Fruit fly (Drosophila melanogaster) whole organism, embryonic: ENCODE results near the gene Stt3B.

Experiments
- BEAF-32 ChIP-seq: fragments of 200-800 bp; sonication (Bioruptor generic); optimal IDR thresholded peaks from 3 replicates; lab custom pipeline; 2017; ENCODE audit warnings: missing biosample characterization, missing genetic modification characterization, mild to moderate bottlenecking, moderate library complexity, missing genetic modification reagents
- Bgb ChIP-seq: fragments of 200-800 bp; sonication (Bioruptor generic); IDR thresholded peaks from 2 replicates; pipeline ENCODE4 v1.3.6; 2022; ENCODE audit warnings: missing biosample characterization, missing genetic modification characterization; ENCODE audit not compliant: partially characterized antibody
- CG10565 ChIP-seq: fragments of 200-800 bp; sonication (Bioruptor generic); optimal IDR thresholded peaks from 3 replicates; lab custom pipeline; 2016; ENCODE audit warnings: missing biosample characterization, mild to moderate bottlenecking, missing genetic modification characterization
- CG10654 ChIP-seq: fragments of 200-800 bp; sonication (Bioruptor generic); optimal IDR thresholded peaks from 2 replicates; lab custom pipeline; 2016; ENCODE audit warnings: missing biosample characterization, missing genetic modification characterization
- CG12942 ChIP-seq: fragments of 200-800 bp; sonication (Bioruptor generic); optimal IDR thresholded peaks from 3 replicates; lab custom pipeline; 2016; ENCODE audit warnings: missing biosample characterization, missing genetic modification characterization
- CG15011 ChIP-seq: fragments of 200-800 bp; sonication (Bioruptor generic); optimal IDR thresholded peaks from 3 replicates; lab custom pipeline; 2018; ENCODE audit warnings: missing biosample characterization, mild to moderate bottlenecking, missing genetic modification characterization
- CG2712 ChIP-seq: fragments of 200-800 bp; optimal IDR thresholded peaks from 3 replicates; lab custom pipeline; 2019; ENCODE audit warnings: missing biosample characterization, mild to moderate bottlenecking, missing genetic modification characterization, moderate library complexity
- CG32767 ChIP-seq: fragments of 200-800 bp; sonication (Bioruptor generic); IDR thresholded peaks from 2 replicates; pipeline ENCODE4 v1.3.6; 2022; ENCODE audit warnings: missing biosample characterization, missing genetic modification characterization
- CG4404 ChIP-seq: fragments of 200-800 bp; sonication (Bioruptor generic); IDR thresholded peaks from 2 replicates; pipeline ENCODE4 v1.3.6; 2022; ENCODE audit warnings: missing biosample characterization, missing genetic modification characterization
- CG4617 ChIP-seq: fragments of 200-800 bp; sonication (Bioruptor generic); optimal IDR thresholded peaks from 3 replicates; lab custom pipeline; 2016; ENCODE audit warnings: missing biosample characterization, missing genetic modification characterization, borderline replicate concordance
- CG4730 ChIP-seq: fragments of 200-800 bp; sonication (Bioruptor generic); IDR thresholded peaks from 2 replicates; pipeline ENCODE4 v1.3.6; 2022; ENCODE audit warnings: missing biosample characterization, missing genetic modification characterization
- CG7372 ChIP-seq: fragments of 200-800 bp; sonication (Bioruptor generic); IDR thresholded peaks from 2 replicates; pipeline ENCODE4 v1.3.6; 2022; ENCODE audit warnings: missing biosample characterization, missing genetic modification characterization
- CG7556 ChIP-seq: fragments of 200-800 bp; sonication (Bioruptor generic); optimal IDR thresholded peaks from 2 replicates; lab custom pipeline; 2017; ENCODE audit warnings: missing biosample characterization, mild to moderate bottlenecking, missing genetic modification characterization
- CG8290 ChIP-seq, 3 experiments: fragments of 200-800 bp; sonication (Bioruptor generic); optimal IDR thresholded peaks; 2 replicates each; lab custom pipeline; 2016 to 2019; ENCODE audit warnings: missing biosample characterization in 3 of 3, missing genetic modification characterization in 3 of 3, mild to moderate bottlenecking in 2 of 3, moderate library complexity in 1 of 3
- CG8765 ChIP-seq: fragments of 200-800 bp; sonication (Bioruptor generic); IDR thresholded peaks from 2 replicates; pipeline ENCODE4 v1.3.6; 2022; ENCODE audit warnings: missing biosample characterization, missing genetic modification characterization
- CG8924 ChIP-seq: fragments of 200-800 bp; optimal IDR thresholded peaks from 3 replicates; lab custom pipeline; 2019; ENCODE audit warnings: missing biosample characterization, mild to moderate bottlenecking, missing genetic modification characterization, moderate library complexity
- CoRest ChIP-seq: fragments of 200-800 bp; sonication (Bioruptor generic); optimal IDR thresholded peaks from 3 replicates; lab custom pipeline; 2018; ENCODE audit warnings: missing biosample characterization, mild to moderate bottlenecking, missing genetic modification characterization, moderate library complexity
- Dip3 ChIP-seq: fragments of 200-800 bp; sonication (Bioruptor generic); optimal IDR thresholded peaks from 3 replicates; lab custom pipeline; 2016; ENCODE audit warnings: missing biosample characterization, missing genetic modification characterization
- Doc3 ChIP-seq: fragments of 200-800 bp; sonication (Bioruptor generic); IDR thresholded peaks from 3 replicates; pipeline ENCODE4 v1.3.6; 2022; ENCODE audit warnings: missing biosample characterization, missing genetic modification characterization; ENCODE audit not compliant: partially characterized antibody
- Hmx ChIP-seq: fragments of 200-800 bp; sonication (Bioruptor generic); optimal IDR thresholded peaks from 2 replicates; lab custom pipeline; 2016; ENCODE audit warnings: missing biosample characterization, missing genetic modification characterization
- Jarid2 ChIP-seq: fragments of 200-800 bp; sonication (Bioruptor generic); optimal IDR thresholded peaks from 3 replicates; lab custom pipeline; 2017; ENCODE audit warnings: mild to moderate bottlenecking, missing biosample characterization, missing genetic modification reagents, missing genetic modification characterization
- Lpt ChIP-seq: fragments of >200 bp; optimal IDR thresholded peaks from 2 replicates; lab custom pipeline; 2018; ENCODE audit warnings: missing biosample characterization, missing genetic modification characterization
- Med ChIP-seq: fragments of 200-800 bp; sonication (Bioruptor generic); peaks from one replicate; lab custom pipeline; 2016; ENCODE audit warnings: missing biosample characterization, missing genetic modification characterization, mild to moderate bottlenecking, inconsistent platforms, moderate library complexity
- PHDP ChIP-seq: fragments of 200-800 bp; sonication (Bioruptor generic); optimal IDR thresholded peaks from 3 replicates; lab custom pipeline; 2018; ENCODE audit warnings: missing biosample characterization, mild to moderate bottlenecking, missing genetic modification characterization, moderate library complexity
- Ravus ChIP-seq: fragments of 200-800 bp; sonication (Bioruptor generic); IDR thresholded peaks from 2 replicates; pipeline ENCODE4 v1.3.6; 2022; ENCODE audit warnings: missing biosample characterization, missing genetic modification characterization
- Ssrp ChIP-seq: fragments of 200-800 bp; sonication (Bioruptor generic); optimal IDR thresholded peaks from 2 replicates; lab custom pipeline; 2018; ENCODE audit warnings: missing biosample characterization, mild to moderate bottlenecking, missing genetic modification characterization, moderate library complexity
- abd-A ChIP-seq: fragments of 200-800 bp; sonication (Bioruptor generic); optimal IDR thresholded peaks from 3 replicates; lab custom pipeline; 2019; ENCODE audit warnings: missing biosample characterization, mild to moderate bottlenecking, missing genetic modification characterization, moderate library complexity
- ara ChIP-seq: fragments of 200-800 bp; sonication (Bioruptor generic); IDR thresholded peaks from 2 replicates; pipeline ENCODE4 v1.3.6; 2022; ENCODE audit warnings: missing biosample characterization, missing genetic modification characterization
- bsh ChIP-seq, 2 experiments: fragments of 200-800 bp; sonication (Bioruptor generic); optimal IDR thresholded peaks; 2 replicates each; lab custom pipeline; 2017 to 2018; ENCODE audit warnings: mild to moderate bottlenecking in 2 of 2, missing biosample characterization in 2 of 2, missing genetic modification characterization in 2 of 2, moderate library complexity in 1 of 2
- chif ChIP-seq, 2 experiments: fragments of 200-800 bp; sonication (Bioruptor generic); optimal IDR thresholded peaks; 3 replicates each; lab custom pipeline; 2016; ENCODE audit warnings: missing biosample characterization in 2 of 2, missing genetic modification characterization in 2 of 2
- dimm ChIP-seq: fragments of 200-800 bp; sonication (Bioruptor generic); IDR thresholded peaks from 2 replicates; pipeline ENCODE4 v1.3.6; 2022; ENCODE audit warnings: missing biosample characterization, missing genetic modification characterization
- dmrt11E ChIP-seq: fragments of 200-800 bp; sonication (Bioruptor generic); optimal IDR thresholded peaks from 3 replicates; lab custom pipeline; 2018; ENCODE audit warnings: missing biosample characterization, mild to moderate bottlenecking, missing genetic modification characterization, moderate library complexity
- eyg ChIP-seq: fragments of 200-800 bp; sonication (Bioruptor generic); optimal IDR thresholded peaks from 3 replicates; lab custom pipeline; 2016; ENCODE audit warnings: missing biosample characterization, missing genetic modification characterization
- gem ChIP-seq: fragments of 200-800 bp; sonication (Bioruptor generic); optimal IDR thresholded peaks from 2 replicates; lab custom pipeline; 2019; ENCODE audit warnings: missing biosample characterization, mild to moderate bottlenecking, missing genetic modification characterization, moderate library complexity
- jumu ChIP-seq: fragments of 200-800 bp; sonication (Bioruptor generic); optimal IDR thresholded peaks from 3 replicates; lab custom pipeline; 2016; ENCODE audit warnings: missing biosample characterization, missing genetic modification characterization
- lilli ChIP-seq: fragments of 200-800 bp; sonication (Bioruptor generic); optimal IDR thresholded peaks from 3 replicates; lab custom pipeline; 2016; ENCODE audit warnings: missing biosample characterization, missing genetic modification characterization
- lmd ChIP-seq: fragments of 200-800 bp; sonication (Bioruptor generic); IDR thresholded peaks from 2 replicates; pipeline ENCODE4 v1.3.6; 2022; ENCODE audit warnings: missing biosample characterization, missing genetic modification characterization
- lola ChIP-seq, 3 experiments: fragments of >200 bp in 2 of 3; fragments of 200-800 bp in 1 of 3; sonication (Bioruptor generic) in 1 of 3; optimal IDR thresholded peaks; 2 replicates each; lab custom pipeline; 2017 to 2019; ENCODE audit warnings: missing biosample characterization in 3 of 3, missing genetic modification characterization in 3 of 3, mild to moderate bottlenecking in 1 of 3, moderate library complexity in 1 of 3
- mam ChIP-seq: fragments of 200-800 bp; sonication (Bioruptor generic); optimal IDR thresholded peaks from 3 replicates; lab custom pipeline; 2016; ENCODE audit warnings: missing biosample characterization, missing genetic modification characterization
- ranshi ChIP-seq: fragments of 200-800 bp; sonication (Bioruptor generic); IDR thresholded peaks from 2 replicates; pipeline ENCODE4 v1.3.6; 2022; ENCODE audit warnings: missing biosample characterization, missing genetic modification characterization
- row ChIP-seq: fragments of 200-800 bp; sonication (Bioruptor generic); IDR thresholded peaks from 3 replicates; pipeline ENCODE4 v1.3.6; 2022; ENCODE audit warnings: missing biosample characterization, missing genetic modification characterization
- sc ChIP-seq, 3 experiments: fragments of >200 bp in 2 of 3; fragments of 200-800 bp in 1 of 3; sonication (Bioruptor generic) in 1 of 3; optimal IDR thresholded peaks; 2 replicates in 2 of 3; 3 replicates in 1 of 3; lab custom pipeline; 2017; ENCODE audit warnings: mild to moderate bottlenecking in 1 of 3, missing biosample characterization in 1 of 3, missing genetic modification characterization in 1 of 3, missing genetic modification reagents in 1 of 3
- scrt ChIP-seq: fragments of 200-800 bp; sonication (Bioruptor generic); optimal IDR thresholded peaks from 2 replicates; lab custom pipeline; 2018; ENCODE audit warnings: missing biosample characterization, mild to moderate bottlenecking, missing genetic modification characterization, moderate library complexity
- sd ChIP-seq: fragments of 200-800 bp; sonication (Bioruptor generic); optimal IDR thresholded peaks from 3 replicates; lab custom pipeline; 2018; ENCODE audit warnings: missing biosample characterization, mild to moderate bottlenecking, missing genetic modification characterization, moderate library complexity
- tin ChIP-seq: fragments of 200-800 bp; sonication (Bioruptor generic); optimal IDR thresholded peaks from 3 replicates; lab custom pipeline; 2016; ENCODE audit warnings: missing biosample characterization, missing genetic modification characterization
- trem ChIP-seq: fragments of 200-800 bp; optimal IDR thresholded peaks from 3 replicates; lab custom pipeline; 2019; ENCODE audit warnings: missing biosample characterization, mild to moderate bottlenecking, missing genetic modification characterization, moderate library complexity
- tx ChIP-seq: fragments of 200-800 bp; sonication (Bioruptor generic); optimal IDR thresholded peaks from 2 replicates; lab custom pipeline; 2016; ENCODE audit warnings: missing biosample characterization, missing genetic modification characterization
- usp ChIP-seq: fragments of >200 bp; optimal IDR thresholded peaks from 2 replicates; lab custom pipeline; 2017; ENCODE audit warnings: missing biosample characterization, missing genetic modification characterization
- wdn ChIP-seq: fragments of 200-800 bp; sonication (Bioruptor generic); IDR thresholded peaks from 2 replicates; pipeline ENCODE4 v1.3.6; 2022; ENCODE audit warnings: missing biosample characterization, missing genetic modification characterization
- zfh1 ChIP-seq: fragments of 200-800 bp; sonication (Bioruptor generic); IDR thresholded peaks from 3 replicates; pipeline ENCODE4 v1.3.6; 2022; ENCODE audit warnings: missing biosample characterization, missing genetic modification characterization

The Stt3B gene

DNA sequence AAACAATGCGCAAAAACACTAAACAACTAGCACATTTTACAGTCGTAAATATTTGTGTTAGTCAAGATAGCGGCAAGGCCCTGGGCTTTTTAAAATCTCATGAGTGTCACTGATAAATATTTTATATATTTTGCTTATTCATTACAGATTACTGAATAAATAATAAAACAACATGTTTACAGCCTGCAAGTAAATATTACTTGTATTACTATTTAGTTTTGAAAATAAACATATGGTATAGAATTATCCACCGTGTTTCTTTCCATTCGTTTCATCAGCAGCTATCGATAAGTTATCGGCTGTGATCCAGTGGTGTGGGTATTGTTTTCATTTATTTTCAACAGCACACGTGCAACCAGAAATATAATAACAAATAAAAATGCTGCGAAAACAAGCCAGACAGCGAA is 5.1 kb upstream of the Stt3B start, which contains the start of the genes shams and CG11920 (continued):
- TF ChIP-seq Dip3 (GFP tag; lab: Kevin White, UChicago) (no peak), CG4404 (GFP tag; lab: Robert Waterston, UW) (no peak), jumu (GFP tag; lab: Kevin White, UChicago) (no peak), gem (tag; lab: Kevin White, UChicago) (peak; percentile 57), Lpt (no peak), CG8765 (GFP tag; lab: Robert Waterston, UW) (no peak), ara (GFP tag; lab: Robert Waterston, UW) (no peak), CG7372 (GFP tag; lab: Robert Waterston, UW) (no peak), CG15011 (GFP tag; lab: Kevin White, UChicago) (no peak), trem (peak; percentile 84), lmd (GFP tag; lab: Robert Waterston, UW) (no peak), CG2712 (tag; lab: Kevin White, UChicago) (peak; percentile 58), ranshi (GFP tag; lab: Robert Waterston, UW) (no peak), CG10565 (GFP tag; lab: Kevin White, UChicago) (no peak), CG10654 (GFP tag; lab: Kevin White, UChicago) (peak; percentile 2), eyg (GFP tag; lab: Kevin White, UChicago) (no peak), Ssrp (no peak), usp (GFP tag; lab: Kevin White, UChicago) (no peak), Hmx (GFP tag; lab: Kevin White, UChicago) (no peak), lilli (GFP tag; lab: Kevin White, UChicago) (peak; percentile 29), abd-A (no peak), CoRest (tag; lab: Kevin White, UChicago) (no peak), Bgb (peak; percentile 60), Med (GFP tag; lab: Kevin White, UChicago) (peak; percentile 79), CG32767 (no peak), wdn (GFP tag; lab: Robert Waterston, UW) (no peak), CG8924 (tag; lab: Kevin White, UChicago) (peak; percentile 88), CG4617 (GFP tag; lab: Kevin White, UChicago) (peak; percentile 60), mam (GFP tag; lab: Kevin White, UChicago) (no peak), tx (GFP tag; lab: Kevin White, UChicago) (no peak), CG7556 (GFP tag; lab: Kevin White, UChicago) (no peak), scrt (GFP tag; lab: Kevin White, UChicago) (no peak), row (GFP tag; lab: Robert Waterston, UW) (peak; percentile 59), PHDP (peak; percentile 3), sd (no peak), CG8290 (GFP tag; optimal IDR thresholded peaks at IDR 0.05; lab: Kevin White, UChicago) (peak; percentile 20), CG8290 (tag; optimal IDR thresholded peaks at IDR 0.05; lab: Kevin White, UChicago) (peak in 1 of 2 experiments; percentile 16), Ravus (GFP tag; lab: Robert Waterston, UW) (no peak), chif (GFP tag; optimal IDR thresholded peaks at IDR 0.05; lab: Kevin White, UChicago) (no peak), dmrt11E (tag; lab: Kevin White, UChicago) (peak; percentile 3), tin (no peak), lola (GFP tag; optimal IDR thresholded peaks at IDR 0.05; lab: Kevin White, UChicago) (peak in 1 of 3 experiments; percentile 25), Doc3 (GFP tag; lab: Robert Waterston, UW) (0 out of 3 replicates have a peak, but pooled peaks have one; percentile 36), dimm (GFP tag; lab: Robert Waterston, UW) (no peak), bsh (GFP tag; optimal IDR thresholded peaks at IDR 0.05; lab: Kevin White, UChicago) (peak in 1 of 2 experiments; percentile 36), BEAF-32 (GFP tag; lab: Kevin White, UChicago) (peak; percentile 65), CG12942 (GFP tag; lab: Kevin White, UChicago) (no peak), zfh1 (GFP tag; lab: Robert Waterston, UW) (no peak), CG4730 (GFP tag; lab: Robert Waterston, UW) (no peak), Jarid2 (GFP tag; lab: Kevin White, UChicago) (no peak), sc (optimal IDR thresholded peaks at IDR 0.05; lab: Kevin White, UChicago) (no peak), sc (GFP tag; optimal IDR thresholded peaks at IDR 0.05; lab: Kevin White, UChicago) (no peak)
